Fruit fly (Drosophila melanogaster): ENCODE measurements around the gene Or67a.

DNA sequence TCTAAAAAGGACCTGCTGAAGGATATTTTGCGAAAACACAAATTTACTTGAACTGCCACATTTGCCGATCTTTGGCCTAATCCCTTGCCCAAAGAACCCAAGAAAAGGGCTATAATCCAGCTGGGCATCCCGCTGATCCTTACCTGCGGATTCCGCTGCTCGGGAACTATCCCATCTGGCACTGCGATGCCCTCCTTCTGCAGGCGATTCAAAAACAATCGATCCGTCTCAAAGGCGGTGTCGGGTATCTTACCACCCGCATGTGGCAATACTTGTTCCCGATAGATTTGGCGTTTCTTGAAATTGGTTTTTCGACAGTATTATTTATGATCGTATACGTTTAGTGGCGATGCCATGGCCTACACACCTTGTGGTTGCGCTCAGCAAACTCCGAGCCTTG lies 37.5 kb upstream of the Or67a start:
- no peak for TF ChIP-seq insv (optimal IDR thresholded peaks at IDR 0.05)
- no peak for TF ChIP-seq psq (optimal IDR thresholded peaks at IDR 0.05)
- TF ChIP-seq ttk (optimal IDR thresholded peaks at IDR 0.05) = no peak
- TF ChIP-seq h (optimal IDR thresholded peaks at IDR 0.05) = no peak
- TF ChIP-seq Sin3A (optimal IDR thresholded peaks at IDR 0.05) = no peak

All from Kc167 (cell line).